Fruit fly (Drosophila melanogaster) whole organism, embryonic: Measurements from ENCODE around the gene CG15153.

Source experiments
- Bteb2 ChIP-seq: fragments of 200-800 bp; sonication (Bioruptor generic); optimal IDR thresholded peaks from 2 replicates; lab custom pipeline; 2016; ENCODE audit warnings: missing biosample characterization, missing genetic modification characterization
- CG10209 ChIP-seq: fragments of 200-800 bp; sonication (Bioruptor generic); optimal IDR thresholded peaks from 3 replicates; lab custom pipeline; 2017; ENCODE audit warnings: missing biosample characterization, mild to moderate bottlenecking, missing genetic modification characterization, missing genetic modification reagents
- CG12104 ChIP-seq: fragments of 200-800 bp; sonication (Bioruptor generic); optimal IDR thresholded peaks from 3 replicates; lab custom pipeline; 2016; ENCODE audit warnings: missing biosample characterization, missing genetic modification characterization
- CG14667 ChIP-seq: fragments of 200-800 bp; sonication (Bioruptor generic); IDR thresholded peaks from 2 replicates; pipeline ENCODE4 v1.3.6; 2022; ENCODE audit warnings: missing biosample characterization, missing genetic modification characterization
- CG16813 ChIP-seq: fragments of 200-800 bp; sonication (Bioruptor generic); IDR thresholded peaks from 3 replicates; pipeline ENCODE4 v1.3.6; 2022; ENCODE audit warnings: missing biosample characterization, missing genetic modification characterization; ENCODE audit not compliant: partially characterized antibody
- CG16815 ChIP-seq: fragments of 200-800 bp; sonication (Bioruptor generic); optimal IDR thresholded peaks from 3 replicates; lab custom pipeline; 2017; ENCODE audit warnings: missing biosample characterization, mild to moderate bottlenecking, missing genetic modification characterization
- CG17385 ChIP-seq: fragments of 200-800 bp; sonication (Bioruptor generic); optimal IDR thresholded peaks from 3 replicates; lab custom pipeline; 2018; ENCODE audit warnings: missing biosample characterization, mild to moderate bottlenecking, missing genetic modification characterization
- CG18011 ChIP-seq: fragments of 200-800 bp; sonication (Bioruptor generic); optimal IDR thresholded peaks from 2 replicates; lab custom pipeline; 2017; ENCODE audit warnings: missing biosample characterization, missing genetic modification characterization, mild to moderate bottlenecking, moderate library complexity, missing genotype
- CG30020 ChIP-seq: fragments of 200-800 bp; optimal IDR thresholded peaks from 2 replicates; lab custom pipeline; 2019; ENCODE audit warnings: missing biosample characterization, mild to moderate bottlenecking, missing genetic modification characterization, moderate library complexity
- CG3065 ChIP-seq: fragments of 200-800 bp; sonication (Bioruptor generic); optimal IDR thresholded peaks from 2 replicates; lab custom pipeline; 2016; ENCODE audit warnings: missing biosample characterization, missing genetic modification characterization
- CG31441 ChIP-seq: fragments of 200-800 bp; sonication (Bioruptor generic); IDR thresholded peaks from 2 replicates; pipeline ENCODE4 v1.3.6; 2022; ENCODE audit warnings: missing biosample characterization, missing genetic modification characterization
- CG33557 ChIP-seq: fragments of 200-800 bp; sonication (Bioruptor generic); optimal IDR thresholded peaks from 2 replicates; lab custom pipeline; 2019; ENCODE audit warnings: missing biosample characterization, mild to moderate bottlenecking, missing genetic modification characterization, moderate library complexity
- CG4707 ChIP-seq: fragments of 200-800 bp; sonication (Bioruptor generic); optimal IDR thresholded peaks from 2 replicates; lab custom pipeline; 2018; ENCODE audit warnings: missing biosample characterization, mild to moderate bottlenecking, missing genetic modification characterization, moderate library complexity
- CG9437 ChIP-seq: fragments of 200-800 bp; sonication (Bioruptor generic); optimal IDR thresholded peaks from 2 replicates; lab custom pipeline; 2018; ENCODE audit warnings: missing biosample characterization, mild to moderate bottlenecking, missing genetic modification characterization
- CG9876 ChIP-seq: fragments of 200-800 bp; sonication (Bioruptor generic); optimal IDR thresholded peaks from 2 replicates; lab custom pipeline; 2016; ENCODE audit warnings: missing biosample characterization, missing genetic modification characterization
- CoRest ChIP-seq: fragments of 200-800 bp; sonication (Bioruptor generic); optimal IDR thresholded peaks from 3 replicates; lab custom pipeline; 2018; ENCODE audit warnings: missing biosample characterization, mild to moderate bottlenecking, missing genetic modification characterization, moderate library complexity
- D19B ChIP-seq: fragments of 200-800 bp; sonication (Bioruptor generic); optimal IDR thresholded peaks from 2 replicates; lab custom pipeline; 2017; ENCODE audit warnings: missing biosample characterization, mild to moderate bottlenecking, missing genetic modification characterization
- Dek ChIP-seq: fragments of 200-800 bp; sonication (Bioruptor generic); optimal IDR thresholded peaks from 3 replicates; lab custom pipeline; 2019; ENCODE audit warnings: missing biosample characterization, mild to moderate bottlenecking, missing genetic modification characterization, moderate library complexity
- Ets65A ChIP-seq: fragments of 200-800 bp; sonication (Bioruptor generic); peaks from one replicate; lab custom pipeline; 2016; ENCODE audit warnings: missing biosample characterization, missing genetic modification characterization
- Ets97D ChIP-seq: fragments of 200-800 bp; sonication (Bioruptor generic); optimal IDR thresholded peaks from 3 replicates; lab custom pipeline; 2016; ENCODE audit warnings: missing biosample characterization, missing genetic modification characterization
- MBD-R2 ChIP-seq: fragments of 200-800 bp; sonication (Bioruptor generic); IDR thresholded peaks from 2 replicates; pipeline ENCODE4 v1.3.6; 2022; ENCODE audit warnings: missing biosample characterization, missing genetic modification characterization
- NfI ChIP-seq: fragments of 200-800 bp; sonication (Bioruptor generic); optimal IDR thresholded peaks from 3 replicates; lab custom pipeline; 2018; ENCODE audit warnings: missing biosample characterization, mild to moderate bottlenecking, missing genetic modification characterization, moderate library complexity
- Oli ChIP-seq: fragments of 200-800 bp; sonication (Bioruptor generic); optimal IDR thresholded peaks from 2 replicates; lab custom pipeline; 2018; ENCODE audit warnings: missing biosample characterization, mild to moderate bottlenecking, missing genetic modification characterization, moderate library complexity
- Pdp1 ChIP-seq, 2 experiments: fragments of 200-800 bp; sonication (Bioruptor generic); optimal IDR thresholded peaks; 3 replicates each; lab custom pipeline; 2016; ENCODE audit warnings: missing biosample characterization in 2 of 2, missing genetic modification characterization in 2 of 2, mild to moderate bottlenecking in 1 of 2, moderate library complexity in 1 of 2
- Poxn ChIP-seq: fragments of 200-800 bp; sonication (Bioruptor generic); IDR thresholded peaks from 2 replicates; pipeline ENCODE4 v1.3.6; 2022; ENCODE audit warnings: missing biosample characterization, missing genetic modification characterization
- Six4 ChIP-seq: fragments of 200-800 bp; sonication (Bioruptor generic); optimal IDR thresholded peaks from 2 replicates; lab custom pipeline; 2016; ENCODE audit warnings: missing biosample characterization, missing genetic modification characterization
- ac ChIP-seq: fragments of 200-800 bp; sonication (Bioruptor generic); optimal IDR thresholded peaks from 3 replicates; lab custom pipeline; 2017; ENCODE audit warnings: missing biosample characterization, mild to moderate bottlenecking, missing genetic modification characterization
- ase ChIP-seq: fragments of 200-800 bp; sonication (Bioruptor generic); IDR thresholded peaks from 3 replicates; pipeline ENCODE4 v1.3.6; 2022; ENCODE audit warnings: missing biosample characterization, missing genetic modification characterization
- cas ChIP-seq: fragments of 200-800 bp; sonication (Bioruptor generic); IDR thresholded peaks from 2 replicates; pipeline ENCODE4 v1.3.6; 2022; ENCODE audit warnings: missing biosample characterization, missing genetic modification characterization
- dati ChIP-seq: fragments of 200-800 bp; sonication (Bioruptor generic); IDR thresholded peaks from 2 replicates; pipeline ENCODE4 v1.3.6; 2022; ENCODE audit warnings: missing biosample characterization, missing genetic modification characterization
- fd102C ChIP-seq: fragments of 200-800 bp; sonication (Bioruptor generic); optimal IDR thresholded peaks from 2 replicates; lab custom pipeline; 2018; ENCODE audit warnings: missing biosample characterization, mild to moderate bottlenecking, missing genetic modification characterization, moderate library complexity
- hb ChIP-seq: fragments of 200-800 bp; sonication (Bioruptor generic); IDR thresholded peaks from 3 replicates; pipeline ENCODE4 v1.3.6; 2022; ENCODE audit warnings: missing biosample characterization, missing genetic modification characterization; ENCODE audit not compliant: partially characterized antibody
- kah ChIP-seq: fragments of 200-800 bp; sonication (Bioruptor generic); optimal IDR thresholded peaks from 2 replicates; lab custom pipeline; 2018; ENCODE audit warnings: missing biosample characterization, mild to moderate bottlenecking, missing genetic modification characterization
- lola ChIP-seq, 3 experiments: fragments of >200 bp in 2 of 3; fragments of 200-800 bp in 1 of 3; sonication (Bioruptor generic) in 1 of 3; optimal IDR thresholded peaks; 2 replicates each; lab custom pipeline; 2017 to 2019; ENCODE audit warnings: missing biosample characterization in 3 of 3, missing genetic modification characterization in 3 of 3, mild to moderate bottlenecking in 1 of 3, moderate library complexity in 1 of 3
- luna ChIP-seq: fragments of 200-800 bp; sonication (Bioruptor generic); optimal IDR thresholded peaks from 2 replicates; lab custom pipeline; 2016; ENCODE audit warnings: missing biosample characterization, missing genetic modification characterization
- maf-S ChIP-seq: fragments of 200-800 bp; sonication (Bioruptor generic); optimal IDR thresholded peaks from 2 replicates; lab custom pipeline; 2016; ENCODE audit warnings: missing biosample characterization, missing genetic modification characterization
- oc ChIP-seq: fragments of 200-800 bp; sonication (Bioruptor generic); optimal IDR thresholded peaks from 2 replicates; lab custom pipeline; 2018; ENCODE audit warnings: missing biosample characterization, mild to moderate bottlenecking, missing genetic modification characterization, moderate library complexity
- odd ChIP-seq: fragments of 200-800 bp; sonication (Bioruptor generic); optimal IDR thresholded peaks from 2 replicates; lab custom pipeline; 2017; ENCODE audit warnings: missing biosample characterization, mild to moderate bottlenecking, missing genetic modification characterization
- rib ChIP-seq: fragments of 200-800 bp; sonication (Bioruptor generic); IDR thresholded peaks from 2 replicates; pipeline ENCODE4 v1.3.6; 2022; ENCODE audit warnings: missing biosample characterization, missing genetic modification characterization
- ro ChIP-seq: fragments of 200-800 bp; sonication (Bioruptor generic); IDR thresholded peaks from 2 replicates; pipeline ENCODE4 v1.3.6; 2022; ENCODE audit warnings: missing biosample characterization, missing genetic modification characterization
- unpg ChIP-seq: fragments of 200-800 bp; sonication (Bioruptor generic); optimal IDR thresholded peaks from 3 replicates; lab custom pipeline; 2018; ENCODE audit warnings: missing biosample characterization, mild to moderate bottlenecking, missing genetic modification characterization, moderate library complexity
- zfh1 ChIP-seq: fragments of 200-800 bp; sonication (Bioruptor generic); IDR thresholded peaks from 3 replicates; pipeline ENCODE4 v1.3.6; 2022; ENCODE audit warnings: missing biosample characterization, missing genetic modification characterization

Gene CG15153

DNA sequence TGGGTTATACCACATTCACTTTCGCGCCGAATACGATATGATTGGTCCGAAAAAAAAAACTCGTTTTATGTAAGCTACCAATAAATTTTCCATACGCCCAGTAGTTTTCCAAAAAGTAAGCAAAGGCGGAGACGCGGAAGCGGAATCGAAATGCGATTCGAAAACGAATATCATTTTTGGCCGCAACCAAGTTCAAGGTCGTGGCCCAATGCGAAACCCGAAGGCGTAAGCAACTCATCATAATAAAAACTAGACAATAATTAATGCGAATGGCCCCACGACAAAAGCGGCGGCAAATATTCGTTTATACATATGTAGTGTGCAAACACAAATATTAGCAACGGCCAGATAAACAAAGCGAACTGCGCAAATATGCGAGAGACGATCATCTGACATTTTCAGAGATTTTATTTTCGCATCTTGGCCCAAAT, 44.4 kb upstream of the CG15153 start (continued):
- no peak for TF ChIP-seq CG14667 (GFP tag; lab: Robert Waterston, UW)
- no peak for TF ChIP-seq unpg
- no peak for TF ChIP-seq NfI (GFP tag; lab: Kevin White, UChicago)
- TF ChIP-seq Poxn (GFP tag; lab: Robert Waterston, UW): no peak
- TF ChIP-seq D19B (GFP tag; lab: Kevin White, UChicago): peak; percentile 24
- TF ChIP-seq zfh1: no peak
- TF ChIP-seq CG33557 (GFP tag; lab: Kevin White, UChicago): no peak
- peak; percentile 54 for TF ChIP-seq CG10209 (GFP tag; lab: Kevin White, UChicago)
- TF ChIP-seq CG16815 (GFP tag; lab: Kevin White, UChicago): no peak
- TF ChIP-seq hb (GFP tag; lab: Robert Waterston, UW): no peak
- no peak for TF ChIP-seq CG30020
- peak; percentile 25 for TF ChIP-seq luna
- no peak for TF ChIP-seq cas (GFP tag; lab: Robert Waterston, UW)
- TF ChIP-seq CoRest (tag; lab: Kevin White, UChicago): peak; percentile 19
- peak; percentile 51 for TF ChIP-seq CG18011 (GFP tag; lab: Kevin White, UChicago)
- peak; percentile 90 for TF ChIP-seq rib (GFP tag; lab: Robert Waterston, UW)
- TF ChIP-seq Oli (tag; lab: Kevin White, UChicago): no peak
- no peak for TF ChIP-seq kah (GFP tag; lab: Kevin White, UChicago)
- TF ChIP-seq ro: no peak
- no peak for TF ChIP-seq MBD-R2 (GFP tag; lab: Robert Waterston, UW)
- TF ChIP-seq, all 482 proteins: peak for 117

DNA sequence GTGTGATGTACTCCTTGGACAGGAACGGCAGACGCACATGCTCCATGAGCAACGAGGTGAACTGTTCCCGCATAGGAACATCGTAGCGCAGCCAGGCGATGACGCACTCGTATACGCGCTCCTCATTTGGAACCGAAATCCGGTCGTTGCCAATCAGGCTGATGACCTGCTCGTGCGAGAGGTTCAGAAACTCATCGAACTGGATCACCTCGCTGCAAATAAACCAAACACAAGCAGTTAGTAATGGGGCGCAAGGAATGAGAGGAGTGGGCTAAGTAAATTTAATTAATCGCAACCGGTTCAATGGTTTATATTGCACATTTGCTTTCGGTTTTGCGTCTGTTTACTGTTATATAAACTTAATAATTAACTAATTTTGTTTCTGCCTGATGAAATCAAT, 42.6 kb upstream of the CG15153 start:
- no peak for TF ChIP-seq Bteb2 (GFP tag; lab: Kevin White, UChicago)
- no peak for TF ChIP-seq Pdp1 (GFP tag; optimal IDR thresholded peaks at IDR 0.05; lab: Kevin White, UChicago)
- no peak for TF ChIP-seq CG17385 (GFP tag; lab: Kevin White, UChicago)
- no peak for TF ChIP-seq CG4707 (GFP tag; lab: Kevin White, UChicago)
- TF ChIP-seq fd102C (GFP tag; lab: Kevin White, UChicago): no peak
- no peak for TF ChIP-seq CG31441
- TF ChIP-seq Ets97D: no peak

DNA sequence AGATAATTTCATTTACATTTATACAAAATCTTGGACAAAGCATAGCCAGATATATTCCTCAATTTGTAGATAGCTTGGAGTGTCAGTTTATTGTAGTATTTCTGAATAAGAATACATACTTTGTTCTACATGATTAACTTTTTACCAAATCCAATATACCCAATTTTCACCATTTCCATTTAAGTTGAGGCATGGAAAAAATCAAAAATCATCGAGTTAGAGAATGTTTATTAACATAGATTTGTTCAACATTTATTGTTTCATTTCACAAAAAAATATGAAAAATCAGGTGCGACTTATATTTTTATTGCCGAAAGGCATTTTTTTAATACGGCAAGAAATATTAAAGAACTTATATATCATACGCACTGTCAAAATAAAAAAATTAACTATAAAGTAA, 33.6 kb upstream of the CG15153 start, which contains the start of gene Grl36b:
Gene Grl36b (minus strand): TSS at position 101 of the 400 bp plus-strand sequence.
- TF ChIP-seq oc (tag; lab: Kevin White, UChicago): no peak
- TF ChIP-seq dati (GFP tag; lab: Robert Waterston, UW): no peak
- TF ChIP-seq Dek (tag; lab: Kevin White, UChicago): no peak
- no peak for TF ChIP-seq lola (GFP tag; optimal IDR thresholded peaks at IDR 0.05; lab: Kevin White, UChicago)
- TF ChIP-seq CG9437 (GFP tag; lab: Kevin White, UChicago): no peak
- TF ChIP-seq CG16813: no peak
- TF ChIP-seq ase (GFP tag; lab: Robert Waterston, UW): no peak
- TF ChIP-seq Six4: no peak
- TF ChIP-seq CG12104 (GFP tag; lab: Kevin White, UChicago): no peak
- TF ChIP-seq CG30020: no peak

DNA sequence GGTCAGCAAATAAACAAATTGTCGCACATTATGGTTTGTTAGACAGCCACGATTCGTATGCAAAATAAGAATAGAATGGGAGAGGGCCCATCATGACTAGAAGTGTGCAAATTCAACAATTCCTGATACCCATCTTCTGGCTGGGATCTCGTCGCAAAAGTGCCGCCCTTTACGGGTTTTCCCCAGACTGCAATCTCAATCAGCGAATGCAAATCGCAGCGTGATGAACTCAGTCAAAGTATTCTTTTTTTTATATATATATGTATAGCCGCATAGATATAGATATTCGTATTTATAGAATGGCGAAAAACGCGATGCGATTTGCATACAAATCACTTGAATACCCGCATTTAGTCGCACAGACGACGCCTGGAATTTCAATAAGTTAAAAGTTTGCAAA, 30.9 kb upstream of the CG15153 start:
- no peak for TF ChIP-seq Pdp1 (GFP tag; optimal IDR thresholded peaks at IDR 0.05; lab: Kevin White, UChicago)
- no peak for TF ChIP-seq Ets65A
- no peak for TF ChIP-seq CG3065 (GFP tag; lab: Kevin White, UChicago)
- no peak for TF ChIP-seq ac
- no peak for TF ChIP-seq odd (GFP tag; lab: Kevin White, UChicago)
- TF ChIP-seq CG9876: no peak
- TF ChIP-seq maf-S (GFP tag; lab: Kevin White, UChicago): no peak
